Worm (Caenorhabditis elegans) whole organism, mixed stage, embryonic: Measurements from ENCODE around the gene pir-2.

Experiments
- lin-32 ChIP-seq: fragments of 200-800 bp; sonication (Bioruptor generic); optimal IDR thresholded peaks from 2 replicates; lab custom pipeline; 2018; ENCODE audit warnings: mild to moderate bottlenecking, missing genetic modification characterization, missing compliant biosample characterization
- nhr-12 ChIP-seq: fragments of 150-350 bp; optimal IDR thresholded peaks from 2 replicates; lab custom pipeline; 2014; ENCODE audit warnings: missing biosample characterization, missing genetic modification characterization
- nhr-237 ChIP-seq: fragments of 150-350 bp; optimal IDR thresholded peaks from 2 replicates; lab custom pipeline; 2014; ENCODE audit warnings: missing biosample characterization, missing genetic modification characterization
- pha-4 ChIP-seq: fragments of 150-350 bp; optimal IDR thresholded peaks from 2 replicates; lab custom pipeline; 2018; ENCODE audit warnings: missing biosample characterization, missing genetic modification reagents, missing genetic modification characterization

- TF ChIP-seq nhr-237 (tag; lab: Kevin White, UChicago) (no peak), nhr-12 (tag; lab: Kevin White, UChicago) (no peak), lin-32 (GFP tag; lab: Kevin White, UChicago) (no peak), pha-4 (no peak)
These were observed 18.7 kb upstream of the pir-2 start for ce11 chrIII:9461894-9462784.
